Worm (Caenorhabditis elegans) whole organism, L2 larva: ENCODE data around the gene mdt-22.

Experiments used
- C34F6.9 ChIP-seq: fragments of 150-350 bp; optimal IDR thresholded peaks from 2 replicates; lab custom pipeline; 2014; ENCODE audit warnings: missing biosample characterization, missing genetic modification characterization
- F13H6.1 ChIP-seq: sonication (generic microtip); optimal IDR thresholded peaks from 2 replicates; lab custom pipeline; 2016; ENCODE audit warnings: missing genetic modification characterization, missing compliant biosample characterization
- R02D3.7 ChIP-seq: fragments of 150-350 bp; optimal IDR thresholded peaks from 2 replicates; lab custom pipeline; 2014; ENCODE audit warnings: missing biosample characterization, missing genetic modification characterization
- Y55F3AM.14 ChIP-seq: fragments of 200-800 bp; sonication (Bioruptor generic); optimal IDR thresholded peaks from 2 replicates; lab custom pipeline; 2018; ENCODE audit warnings: mild to moderate bottlenecking, missing genetic modification characterization, missing compliant biosample characterization
- ZK546.5 ChIP-seq: sonication (generic microtip); optimal IDR thresholded peaks from 2 replicates; lab custom pipeline; 2017; ENCODE audit warnings: missing biosample characterization, missing genetic modification characterization
- ama-1 ChIP-seq: fragments of 150-350 bp; optimal IDR thresholded peaks from 2 replicates; lab custom pipeline; 2018; ENCODE audit warnings: inconsistent platforms
- ceh-16 ChIP-seq: fragments of 150-350 bp; optimal IDR thresholded peaks from 2 replicates; lab custom pipeline; 2014; ENCODE audit warnings: missing biosample characterization, missing genetic modification characterization
- crh-2 ChIP-seq: sonication (generic microtip); optimal IDR thresholded peaks from 2 replicates; lab custom pipeline; 2017; ENCODE audit warnings: missing biosample characterization, missing genetic modification characterization
- egl-27 ChIP-seq: sonication (generic microtip); optimal IDR thresholded peaks from 3 replicates; lab custom pipeline; 2017; ENCODE audit warnings: missing biosample characterization, missing genetic modification reagents, missing genetic modification characterization
- elt-1 ChIP-seq: fragments of 150-350 bp; optimal IDR thresholded peaks from 2 replicates; lab custom pipeline; 2014; ENCODE audit warnings: missing biosample characterization, missing genetic modification characterization
- fos-1 ChIP-seq: fragments of 150-350 bp; optimal IDR thresholded peaks from 2 replicates; lab custom pipeline; 2014; ENCODE audit warnings: missing biosample characterization, missing genetic modification characterization
- gmeb-1 ChIP-seq: fragments of 150-350 bp; optimal IDR thresholded peaks from 2 replicates; lab custom pipeline; 2014; ENCODE audit warnings: missing biosample characterization, missing genetic modification characterization
- lin-11 ChIP-seq: fragments of 150-350 bp; sonication (generic microtip); optimal IDR thresholded peaks from 2 replicates; lab custom pipeline; 2014; ENCODE audit warnings: missing biosample characterization, missing genetic modification characterization, inconsistent platforms, mixed read lengths
- lin-13 ChIP-seq: fragments of 150-350 bp; optimal IDR thresholded peaks from 2 replicates; lab custom pipeline; 2014; ENCODE audit warnings: missing biosample characterization, missing genetic modification reagents, missing genetic modification characterization
- lsy-2 ChIP-seq, 2 experiments: fragments of 150-350 bp in 1 of 2; sonication (generic microtip) in 1 of 2; optimal IDR thresholded peaks; 2 replicates each; lab custom pipeline; 2014 to 2017; ENCODE audit warnings: missing biosample characterization in 2 of 2, missing genetic modification characterization in 2 of 2
- mdl-1 ChIP-seq, 2 experiments: fragments of 150-350 bp in 1 of 2; sonication (generic microtip) in 1 of 2; optimal IDR thresholded peaks; 2 replicates each; lab custom pipeline; 2017; ENCODE audit warnings: missing biosample characterization in 2 of 2, missing genetic modification characterization in 2 of 2
- nhr-10 ChIP-seq: sonication (generic microtip); optimal IDR thresholded peaks from 2 replicates; lab custom pipeline; 2017; ENCODE audit warnings: missing biosample characterization, missing genetic modification characterization
- nhr-129 ChIP-seq: fragments of 150-350 bp; optimal IDR thresholded peaks from 2 replicates; lab custom pipeline; 2014; ENCODE audit warnings: missing biosample characterization, missing genetic modification characterization
- nhr-21 ChIP-seq: fragments of 150-350 bp; optimal IDR thresholded peaks from 2 replicates; lab custom pipeline; 2014; ENCODE audit warnings: missing biosample characterization, missing genetic modification characterization
- nhr-23 ChIP-seq: fragments of 150-350 bp; optimal IDR thresholded peaks from 2 replicates; lab custom pipeline; 2014; ENCODE audit warnings: missing biosample characterization, missing genetic modification reagents, missing genetic modification characterization
- nhr-25 ChIP-seq: fragments of 150-350 bp; sonication (generic microtip); optimal IDR thresholded peaks from 3 replicates; lab custom pipeline; 2014; ENCODE audit warnings: missing biosample characterization, missing genetic modification characterization
- nhr-6 ChIP-seq: fragments of 150-350 bp; optimal IDR thresholded peaks from 2 replicates; lab custom pipeline; 2014; ENCODE audit warnings: missing biosample characterization, missing genetic modification characterization
- nhr-77 ChIP-seq: fragments of 150-350 bp; optimal IDR thresholded peaks from 2 replicates; lab custom pipeline; 2014; ENCODE audit warnings: missing biosample characterization, missing genetic modification characterization
- peb-1 ChIP-seq: fragments of 150-350 bp; optimal IDR thresholded peaks from 2 replicates; lab custom pipeline; 2014; ENCODE audit warnings: missing biosample characterization, missing genetic modification characterization
- sem-4 ChIP-seq: fragments of 150-350 bp; optimal IDR thresholded peaks from 2 replicates; lab custom pipeline; 2014; ENCODE audit warnings: missing biosample characterization, missing genetic modification reagents, missing genetic modification characterization
- sma-3 ChIP-seq: sonication (generic microtip); optimal IDR thresholded peaks from 2 replicates; lab custom pipeline; 2016; ENCODE audit warnings: missing genetic modification reagents, missing genetic modification characterization, missing compliant biosample characterization
- sma-9 ChIP-seq, 2 experiments: fragments of 150-350 bp in 1 of 2; sonication (generic microtip) in 1 of 2; optimal IDR thresholded peaks; 2 replicates each; lab custom pipeline; 2014 to 2016; ENCODE audit warnings: missing genetic modification characterization in 2 of 2, mild to moderate bottlenecking in 1 of 2, missing biosample characterization in 1 of 2, missing compliant biosample characterization in 1 of 2, missing genetic modification reagents in 1 of 2, moderate library complexity in 1 of 2
- snpc-4 ChIP-seq: fragments of 150-350 bp; optimal IDR thresholded peaks from 2 replicates; lab custom pipeline; 2014; ENCODE audit warnings: missing biosample characterization, missing genetic modification characterization
- unc-55 ChIP-seq: fragments of 150-350 bp; sonication (generic microtip); optimal IDR thresholded peaks from 3 replicates; lab custom pipeline; 2014; ENCODE audit warnings: missing biosample characterization, missing genetic modification reagents, missing genetic modification characterization
- unc-62 ChIP-seq: fragments of 150-350 bp; optimal IDR thresholded peaks from 2 replicates; lab custom pipeline; 2014; ENCODE audit warnings: missing biosample characterization, missing genetic modification reagents, missing genetic modification characterization
- zag-1 ChIP-seq: fragments of 150-350 bp; optimal IDR thresholded peaks from 2 replicates; lab custom pipeline; 2014; ENCODE audit warnings: missing biosample characterization, missing genetic modification characterization
- ztf-1 ChIP-seq: fragments of 200-800 bp; sonication (Bioruptor generic); conservative IDR thresholded peaks from 2 replicates; pipeline ENCODE4 v1.3.6; 2022; ENCODE audit warnings: missing genetic modification characterization, missing compliant biosample characterization
- ztf-11 ChIP-seq: sonication (generic microtip); optimal IDR thresholded peaks from 2 replicates; lab custom pipeline; 2017; ENCODE audit warnings: missing biosample characterization, missing genetic modification characterization

The mdt-22 gene

ce11 chrII:10300954-10301353 lies at the start of gene mdt-22:
Gene mdt-22, plus strand, starts transcription at chrII:10301216.
- TF ChIP-seq nhr-6 (tag; lab: Kevin White, UChicago): peak; percentile 55
- peak; percentile 78 for TF ChIP-seq F13H6.1 (tag; lab: Kevin White, UChicago)
- peak; percentile 45 for TF ChIP-seq snpc-4 (tag; lab: Kevin White, UChicago)
- peak; percentile 62 for TF ChIP-seq sma-3 (GFP tag; lab: Kevin White, UChicago)
- TF ChIP-seq R02D3.7 (tag; lab: Kevin White, UChicago): peak; percentile 26
- TF ChIP-seq lin-11: peak; percentile 81
- peak; percentile 33 for TF ChIP-seq zag-1
- peak; percentile 74 for TF ChIP-seq sma-9 (GFP tag; optimal IDR thresholded peaks at IDR 0.05; lab: Kevin White, UChicago)
- no peak for TF ChIP-seq sma-9 (tag; optimal IDR thresholded peaks at IDR 0.05; lab: Kevin White, UChicago)
- TF ChIP-seq elt-1 (tag; lab: Kevin White, UChicago): no peak
- peak; percentile 91 for TF ChIP-seq unc-55 (GFP tag; lab: Kevin White, UChicago)
- TF ChIP-seq Y55F3AM.14 (GFP tag; lab: Kevin White, UChicago): peak; percentile 4
- TF ChIP-seq peb-1 (tag; lab: Kevin White, UChicago): no peak
- TF ChIP-seq C34F6.9 (tag; lab: Kevin White, UChicago): peak; percentile 84
- no peak for TF ChIP-seq ama-1
- TF ChIP-seq nhr-129 (tag; lab: Kevin White, UChicago): peak; percentile 82
- TF ChIP-seq nhr-25 (tag; lab: Kevin White, UChicago): peak; percentile 27
- no peak for TF ChIP-seq ztf-1 (GFP tag; lab: Robert Waterston, UW)
- no peak for TF ChIP-seq unc-62 (GFP tag; lab: Kevin White, UChicago)
- TF ChIP-seq ZK546.5 (tag; lab: Kevin White, UChicago): peak; percentile 2
- TF ChIP-seq fos-1: peak; percentile 52
- TF ChIP-seq nhr-21 (tag; lab: Kevin White, UChicago): peak; percentile 46
- TF ChIP-seq sem-4 (tag; lab: Kevin White, UChicago): no peak
- peak; percentile 77 for TF ChIP-seq lin-13 (GFP tag; lab: Kevin White, UChicago)
- peak; percentile 94 for TF ChIP-seq gmeb-1
- TF ChIP-seq mdl-1 (tag; optimal IDR thresholded peaks at IDR 0.05; lab: Kevin White, UChicago): no peak
- peak; percentile 46 for TF ChIP-seq egl-27 (tag; lab: Kevin White, UChicago)
- TF ChIP-seq crh-2 (tag; lab: Kevin White, UChicago): peak; percentile 74
- TF ChIP-seq lsy-2 (tag; optimal IDR thresholded peaks at IDR 0.05; lab: Kevin White, UChicago): peak; percentile 79 to 84
- TF ChIP-seq, all 48 proteins: peak for 21

DNA sequence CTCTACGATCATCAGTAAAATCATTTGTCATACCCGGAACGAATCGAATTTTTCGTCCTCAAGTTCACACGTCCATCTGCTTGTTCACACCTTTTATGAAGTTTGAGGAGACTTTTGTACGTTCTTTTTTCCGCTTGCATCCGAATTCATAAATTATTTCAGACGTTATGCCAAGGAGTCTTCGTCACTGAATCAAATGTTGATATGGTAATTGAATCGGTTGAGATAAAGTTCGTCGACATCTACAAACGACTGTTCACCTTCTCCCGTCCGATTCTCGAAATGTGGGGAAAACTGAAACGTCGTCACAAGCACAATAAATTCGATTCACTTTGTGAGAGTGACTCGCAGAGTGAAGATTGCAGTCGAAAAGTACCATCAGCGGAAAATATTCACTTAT lies 49.0 kb upstream of the mdt-22 start:
- no peak for TF ChIP-seq C34F6.9 (tag; lab: Kevin White, UChicago)
- TF ChIP-seq nhr-129 (tag; lab: Kevin White, UChicago): no peak

DNA sequence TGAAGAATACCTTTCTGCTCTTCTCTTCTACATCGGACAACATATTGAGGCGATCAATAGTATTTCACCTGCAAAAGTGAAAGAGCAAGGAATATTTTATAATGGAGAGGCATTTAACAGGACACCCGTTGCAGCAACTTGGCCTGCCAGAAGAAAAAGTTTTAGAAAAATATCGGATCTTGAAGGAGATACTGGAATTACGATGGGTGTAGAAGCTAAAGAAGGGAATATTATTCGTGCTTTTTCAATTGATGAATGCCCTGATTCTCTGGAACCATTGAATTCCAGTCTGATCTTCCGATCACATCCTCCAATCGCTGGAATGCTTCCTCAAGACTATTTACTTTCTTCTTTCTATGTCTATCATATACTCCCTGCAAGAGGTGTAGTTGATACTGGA lies 39.8 kb upstream of the mdt-22 start:
- no peak for TF ChIP-seq nhr-129 (tag; lab: Kevin White, UChicago)
- TF ChIP-seq egl-27 (tag; lab: Kevin White, UChicago): no peak
- TF ChIP-seq nhr-77 (tag; lab: Kevin White, UChicago): no peak
- no peak for TF ChIP-seq ztf-11 (tag; lab: Kevin White, UChicago)
- no peak for TF ChIP-seq ceh-16 (tag; lab: Kevin White, UChicago)

- TF ChIP-seq zag-1 (no peak), ztf-11 (tag; lab: Kevin White, UChicago) (no peak), unc-62 (GFP tag; lab: Kevin White, UChicago) (no peak), nhr-6 (tag; lab: Kevin White, UChicago) (no peak), mdl-1 (tag; optimal IDR thresholded peaks at IDR 0.05; lab: Kevin White, UChicago) (no peak), nhr-10 (no peak), crh-2 (tag; lab: Kevin White, UChicago) (no peak), R02D3.7 (tag; lab: Kevin White, UChicago) (no peak), ztf-1 (GFP tag; lab: Robert Waterston, UW) (no peak), nhr-129 (tag; lab: Kevin White, UChicago) (no peak), ama-1 (no peak), Y55F3AM.14 (GFP tag; lab: Kevin White, UChicago) (no peak), nhr-77 (tag; lab: Kevin White, UChicago) (no peak), nhr-23 (tag; lab: Kevin White, UChicago) (no peak), unc-55 (GFP tag; lab: Kevin White, UChicago) (no peak), peb-1 (tag; lab: Kevin White, UChicago) (no peak), sma-3 (GFP tag; lab: Kevin White, UChicago) (no peak)
Observed at ce11 chrII:10270052-10270451, 31.0 kb upstream of the mdt-22 start, which contains the start of gene F54B3.2. Gene F54B3.2, minus strand, starts transcription at chrII:10270152.
